Worm (Caenorhabditis elegans): ENCODE results near the gene str-247.

DNA sequence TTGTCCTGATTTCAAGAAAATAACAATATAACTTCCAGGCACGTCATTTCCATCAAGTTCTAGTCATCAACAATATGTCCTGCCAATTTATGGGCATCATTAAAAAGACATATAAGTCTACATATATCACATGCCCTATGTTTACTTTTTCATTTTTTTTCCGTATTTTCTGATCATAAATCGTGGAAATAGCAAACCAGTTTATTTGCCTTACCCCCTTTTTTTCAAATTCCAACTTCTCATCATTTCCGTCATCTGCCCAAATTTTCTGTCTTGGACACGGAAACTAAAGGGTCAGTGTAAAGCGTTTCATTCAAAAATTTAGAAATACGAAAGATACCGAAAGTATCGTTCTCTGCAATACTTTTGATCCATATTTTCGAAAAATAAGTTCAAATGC lies 38.5 kb downstream of the str-247 start:
- TF ChIP-seq blmp-1 (tag; optimal IDR thresholded peaks at IDR 0.05) (no peak), zag-1 (tag; optimal IDR thresholded peaks at IDR 0.05) (no peak)

All from whole organism, L1 larva.